Worm (Caenorhabditis elegans): ENCODE results near the gene R01H2.8.
A peak's percentile ranks its signal among the peaks of the same experiment; 100 is the strongest.

The R01H2.8 gene

DNA sequence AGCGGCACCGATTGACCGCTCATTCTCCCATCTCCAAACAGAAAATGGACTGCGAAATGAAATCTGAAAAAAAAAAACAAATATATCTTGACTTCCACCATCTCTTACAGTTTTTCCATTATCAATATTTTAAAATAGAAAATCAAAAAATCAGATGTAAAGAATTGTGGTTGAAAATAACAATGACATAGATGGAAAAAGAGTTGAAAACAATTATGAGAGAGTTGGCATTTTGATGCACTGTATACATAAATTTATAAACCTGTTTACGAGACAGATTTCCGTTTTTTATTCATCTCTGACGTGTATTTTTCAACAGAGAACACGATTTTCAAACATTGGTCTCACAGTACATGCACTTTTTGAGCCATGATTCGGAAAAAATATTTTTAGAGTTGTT, 11.8 kb downstream of the R01H2.8 start, which contains the start of gene ZK418.7:
TSS of gene ZK418.7 (minus strand) at position 101 of the 400 bp plus-strand sequence.
- no peak for TF ChIP-seq lsy-12 (tag; optimal IDR thresholded peaks at IDR 0.05)
- TF ChIP-seq fkh-2 (tag; optimal IDR thresholded peaks at IDR 0.05) = no peak
- no peak for TF ChIP-seq ceh-82 (tag; optimal IDR thresholded peaks at IDR 0.05)
- no peak for TF ChIP-seq lin-15B (tag; optimal IDR thresholded peaks at IDR 0.05)
- TF ChIP-seq elt-2 (tag; optimal IDR thresholded peaks at IDR 0.05) = no peak
- no peak for TF ChIP-seq ceh-28 (tag; optimal IDR thresholded peaks at IDR 0.05)
- TF ChIP-seq elt-3 (tag; optimal IDR thresholded peaks at IDR 0.05) = no peak
- TF ChIP-seq nhr-12 (tag; optimal IDR thresholded peaks at IDR 0.05) = no peak
- no peak for TF ChIP-seq hmg-11 (tag; optimal IDR thresholded peaks at IDR 0.05)

DNA sequence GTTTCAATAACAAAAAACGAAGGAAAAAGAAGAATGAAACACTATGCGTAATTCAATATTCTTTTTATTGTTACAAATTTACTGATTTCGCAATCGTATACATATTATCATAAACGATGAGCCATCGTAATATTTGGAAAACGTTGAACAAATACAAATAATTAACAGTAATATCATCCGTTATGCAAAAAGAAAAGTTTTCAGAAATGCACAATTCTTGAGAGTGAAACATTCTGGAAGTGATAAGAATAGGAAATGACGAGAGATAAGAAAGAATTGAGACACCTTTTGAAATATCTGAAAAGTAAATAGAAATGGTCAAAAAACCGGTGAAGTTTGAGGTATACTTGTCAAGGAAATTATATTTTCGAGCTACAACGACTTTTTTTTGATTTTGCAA, 12.6 kb downstream of the R01H2.8 start:
- no peak for TF ChIP-seq lin-39 (tag; optimal IDR thresholded peaks at IDR 0.05)
- no peak for TF ChIP-seq ama-1 (optimal IDR thresholded peaks at IDR 0.05)
- no peak for TF ChIP-seq aly-2 (tag; optimal IDR thresholded peaks at IDR 0.05)
- no peak for TF ChIP-seq elt-3 (tag; optimal IDR thresholded peaks at IDR 0.05)
- TF ChIP-seq nhr-23 (tag; optimal IDR thresholded peaks at IDR 0.05) = no peak
- TF ChIP-seq ceh-28 (tag; optimal IDR thresholded peaks at IDR 0.05) = no peak
- no peak for TF ChIP-seq zag-1 (tag; optimal IDR thresholded peaks at IDR 0.05)
- TF ChIP-seq fkh-2 (tag; optimal IDR thresholded peaks at IDR 0.05) = no peak
- peak; percentile 72 for TF ChIP-seq pha-4 (tag; optimal IDR thresholded peaks at IDR 0.05)
- no peak for TF ChIP-seq skn-1 (tag; optimal IDR thresholded peaks at IDR 0.05)
- TF ChIP-seq snpc-4 (tag; optimal IDR thresholded peaks at IDR 0.05) = no peak
- no peak for TF ChIP-seq nhr-12 (tag; optimal IDR thresholded peaks at IDR 0.05)
- no peak for TF ChIP-seq eor-1 (tag; optimal IDR thresholded peaks at IDR 0.05)
- TF ChIP-seq ZK546.5 (tag; optimal IDR thresholded peaks at IDR 0.05) = no peak
- no peak for TF ChIP-seq nhr-43 (tag; optimal IDR thresholded peaks at IDR 0.05; ENCODE audit: poor library complexity, severe bottlenecking)
- no peak for TF ChIP-seq elt-1 (tag; optimal IDR thresholded peaks at IDR 0.05)
- TF ChIP-seq hmg-11 (tag; optimal IDR thresholded peaks at IDR 0.05) = no peak
- TF ChIP-seq nhr-28 (tag; optimal IDR thresholded peaks at IDR 0.05) = no peak
- no peak for TF ChIP-seq daf-12 (tag; optimal IDR thresholded peaks at IDR 0.05)
- TF ChIP-seq pqm-1 (tag; optimal IDR thresholded peaks at IDR 0.05) = peak; percentile 60
- peak; percentile 69 for TF ChIP-seq elt-2 (tag; optimal IDR thresholded peaks at IDR 0.05)
- TF ChIP-seq nhr-25 (tag; optimal IDR thresholded peaks at IDR 0.05) = no peak
- TF ChIP-seq ceh-82 (tag; optimal IDR thresholded peaks at IDR 0.05) = no peak
- peak; percentile 19 for TF ChIP-seq jun-1 (tag; optimal IDR thresholded peaks at IDR 0.05)
- no peak for TF ChIP-seq fos-1 (tag; optimal IDR thresholded peaks at IDR 0.05)
- TF ChIP-seq nhr-67 (tag; optimal IDR thresholded peaks at IDR 0.05) = no peak
- TF ChIP-seq nhr-76 (tag; optimal IDR thresholded peaks at IDR 0.05) = no peak
- no peak for TF ChIP-seq nhr-77 (tag; optimal IDR thresholded peaks at IDR 0.05)

DNA sequence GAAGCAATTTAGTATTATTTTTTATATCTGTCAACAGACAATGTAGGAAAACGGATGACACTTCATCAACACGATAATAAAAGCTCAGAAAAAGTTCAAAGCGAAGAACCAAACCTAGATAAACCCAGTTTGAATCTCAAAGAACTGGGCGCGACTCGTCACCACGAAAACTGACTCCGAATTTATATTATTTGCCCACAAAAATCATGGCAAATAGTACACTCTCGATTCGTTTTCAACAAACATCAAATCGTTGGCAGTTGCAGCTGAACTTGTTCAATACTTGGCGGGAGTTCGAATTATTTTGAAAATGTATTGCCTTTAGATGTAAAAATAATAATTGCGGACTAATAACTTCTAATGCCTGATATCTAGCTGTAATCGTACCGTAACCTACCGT, 14.2 kb downstream of the R01H2.8 start:
- TF ChIP-seq snpc-4 (tag; optimal IDR thresholded peaks at IDR 0.05) = no peak
- TF ChIP-seq pha-4 (tag; optimal IDR thresholded peaks at IDR 0.05) = peak; percentile 26
- no peak for TF ChIP-seq fkh-10 (GFP tag; optimal IDR thresholded peaks at IDR 0.05)

DNA sequence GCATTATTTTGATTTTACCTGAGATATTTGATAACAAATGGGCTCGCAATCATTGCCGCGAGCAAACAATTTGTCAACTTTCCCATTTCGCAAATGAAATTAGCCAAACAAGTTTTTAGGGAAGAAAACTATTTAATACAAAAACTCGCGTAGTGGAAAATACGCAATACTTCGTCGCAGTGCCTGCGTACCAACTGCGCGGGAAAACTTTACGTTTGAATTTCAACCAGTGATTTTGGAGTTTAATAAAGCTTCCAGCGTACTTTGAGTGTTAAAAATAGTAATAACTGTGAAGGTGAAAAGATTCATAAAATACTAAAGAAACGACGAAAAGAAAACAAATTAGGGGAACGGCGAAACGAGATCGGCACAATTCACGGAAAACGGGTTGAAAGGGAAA, 16.0 kb downstream of the R01H2.8 start, which contains the start of gene tofu-7:
TSS of gene tofu-7 (minus strand) at position 111 of the 400 bp plus-strand sequence.
- TF ChIP-seq nhr-43 (tag; optimal IDR thresholded peaks at IDR 0.05; ENCODE audit: poor library complexity, severe bottlenecking) = no peak
- TF ChIP-seq snpc-4 (tag; optimal IDR thresholded peaks at IDR 0.05) = no peak
- no peak for TF ChIP-seq pqm-1 (tag; optimal IDR thresholded peaks at IDR 0.05)
- TF ChIP-seq jun-1 (tag; optimal IDR thresholded peaks at IDR 0.05) = no peak
- TF ChIP-seq nhr-237 (tag; optimal IDR thresholded peaks at IDR 0.05) = no peak
- TF ChIP-seq ceh-16 (tag; optimal IDR thresholded peaks at IDR 0.05) = no peak
- no peak for TF ChIP-seq mdl-1 (tag; optimal IDR thresholded peaks at IDR 0.05)

DNA sequence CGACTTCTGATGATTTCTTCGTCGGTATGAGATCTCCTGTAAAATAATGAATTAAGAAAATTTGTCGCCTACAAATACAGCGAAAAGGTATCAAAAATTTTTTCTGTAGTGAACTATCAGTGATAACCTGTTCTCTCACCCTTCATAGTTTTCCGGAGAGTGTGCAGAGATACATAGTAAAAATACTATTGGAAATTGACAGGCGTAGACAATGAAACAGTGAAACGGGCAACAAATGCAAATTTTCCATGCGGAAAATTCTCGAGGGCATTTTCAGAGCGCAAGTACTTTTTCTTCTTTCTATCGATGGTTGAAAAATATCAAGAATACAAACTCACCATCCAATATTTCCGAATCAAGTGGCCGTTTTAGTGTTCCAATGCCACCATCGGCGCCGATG, 18.3 kb downstream of the R01H2.8 start:
- TF ChIP-seq fkh-10 (GFP tag; optimal IDR thresholded peaks at IDR 0.05) = no peak
- TF ChIP-seq elt-2 (tag; optimal IDR thresholded peaks at IDR 0.05) = peak; percentile 28

Measured in whole organism, L3 larva.